Fruit fly (Drosophila melanogaster) whole organism, embryonic: ENCODE data around the gene CG15475.

Source experiments
- Atf3 ChIP-seq: fragments of 200-800 bp; sonication (Bioruptor generic); optimal IDR thresholded peaks from 3 replicates; lab custom pipeline; 2016; ENCODE audit warnings: missing biosample characterization, missing genetic modification characterization
- CG11398 ChIP-seq: fragments of 200-800 bp; sonication (Bioruptor generic); optimal IDR thresholded peaks from 2 replicates; lab custom pipeline; 2016; ENCODE audit warnings: missing biosample characterization, missing genetic modification characterization
- CG12071 ChIP-seq: fragments of 200-800 bp; sonication (Bioruptor generic); optimal IDR thresholded peaks from 3 replicates; lab custom pipeline; 2018; ENCODE audit warnings: missing biosample characterization, mild to moderate bottlenecking, missing genetic modification characterization
- CG12104 ChIP-seq: fragments of 200-800 bp; sonication (Bioruptor generic); optimal IDR thresholded peaks from 3 replicates; lab custom pipeline; 2016; ENCODE audit warnings: missing biosample characterization, missing genetic modification characterization
- CG12236 ChIP-seq: fragments of 200-800 bp; sonication (Bioruptor generic); optimal IDR thresholded peaks from 2 replicates; lab custom pipeline; 2016; ENCODE audit warnings: missing biosample characterization, missing genetic modification characterization
- CG1233 ChIP-seq: fragments of 200-800 bp; sonication (Bioruptor generic); optimal IDR thresholded peaks from 4 replicates; lab custom pipeline; 2018; ENCODE audit warnings: missing biosample characterization, mild to moderate bottlenecking, missing genetic modification characterization
- CG12659 ChIP-seq: fragments of 200-800 bp; sonication (Bioruptor generic); optimal IDR thresholded peaks from 3 replicates; lab custom pipeline; 2017; ENCODE audit warnings: mild to moderate bottlenecking, missing biosample characterization, missing genetic modification reagents, missing genetic modification characterization
- CG13424 ChIP-seq: fragments of 200-800 bp; sonication (Bioruptor generic); optimal IDR thresholded peaks from 2 replicates; lab custom pipeline; 2019; ENCODE audit warnings: missing biosample characterization, mild to moderate bottlenecking, missing genetic modification characterization, moderate library complexity
- CG13624 ChIP-seq: fragments of 200-800 bp; sonication (Bioruptor generic); optimal IDR thresholded peaks from 2 replicates; lab custom pipeline; 2016; ENCODE audit warnings: missing biosample characterization, missing genetic modification characterization
- CG14965 ChIP-seq: fragments of 200-800 bp; sonication (Bioruptor generic); optimal IDR thresholded peaks from 2 replicates; lab custom pipeline; 2016; ENCODE audit warnings: missing biosample characterization, missing genetic modification characterization, borderline replicate concordance
- CG16813 ChIP-seq: fragments of 200-800 bp; sonication (Bioruptor generic); IDR thresholded peaks from 3 replicates; pipeline ENCODE4 v1.3.6; 2022; ENCODE audit warnings: missing biosample characterization, missing genetic modification characterization; ENCODE audit not compliant: partially characterized antibody
- CG17802 ChIP-seq: fragments of 200-800 bp; sonication (Bioruptor generic); optimal IDR thresholded peaks from 2 replicates; lab custom pipeline; 2018; ENCODE audit warnings: missing biosample characterization, mild to moderate bottlenecking, missing genetic modification characterization, moderate library complexity
- CG1792 ChIP-seq: fragments of 200-800 bp; sonication (Bioruptor generic); optimal IDR thresholded peaks from 2 replicates; lab custom pipeline; 2016; ENCODE audit warnings: missing biosample characterization, missing genetic modification characterization
- CG18011 ChIP-seq: fragments of 200-800 bp; sonication (Bioruptor generic); optimal IDR thresholded peaks from 2 replicates; lab custom pipeline; 2017; ENCODE audit warnings: missing biosample characterization, missing genetic modification characterization, mild to moderate bottlenecking, moderate library complexity, missing genotype
- CG18764 ChIP-seq: fragments of 200-800 bp; sonication (Bioruptor generic); optimal IDR thresholded peaks from 3 replicates; lab custom pipeline; 2016; ENCODE audit warnings: missing biosample characterization, missing genetic modification characterization
- CG2678 ChIP-seq: fragments of 200-800 bp; sonication (Bioruptor generic); optimal IDR thresholded peaks from 3 replicates; lab custom pipeline; 2019; ENCODE audit warnings: missing biosample characterization, mild to moderate bottlenecking, missing genetic modification characterization, moderate library complexity
- CG2889 ChIP-seq: fragments of 200-800 bp; sonication (Bioruptor generic); IDR thresholded peaks from 3 replicates; pipeline ENCODE4 v1.3.6; 2022; ENCODE audit warnings: missing biosample characterization, missing genetic modification characterization
- CG3163 ChIP-seq: fragments of 200-800 bp; sonication (Bioruptor generic); optimal IDR thresholded peaks from 3 replicates; lab custom pipeline; 2016; ENCODE audit warnings: missing biosample characterization, missing genetic modification characterization
- CG33213 ChIP-seq: fragments of 200-800 bp; sonication (Bioruptor generic); optimal IDR thresholded peaks from 3 replicates; lab custom pipeline; 2016; ENCODE audit warnings: missing biosample characterization, missing genetic modification characterization
- CG3407 ChIP-seq: fragments of 200-800 bp; sonication (Bioruptor generic); optimal IDR thresholded peaks from 2 replicates; lab custom pipeline; 2018; ENCODE audit warnings: missing biosample characterization, mild to moderate bottlenecking, missing genetic modification characterization
- CG3995 ChIP-seq: fragments of 200-800 bp; sonication (Bioruptor generic); optimal IDR thresholded peaks from 3 replicates; lab custom pipeline; 2016; ENCODE audit warnings: missing biosample characterization, missing genetic modification characterization
- CG42726 ChIP-seq: fragments of 200-800 bp; sonication (Bioruptor generic); IDR thresholded peaks from 2 replicates; pipeline ENCODE4 v1.3.6; 2022; ENCODE audit warnings: missing biosample characterization, missing genetic modification characterization; ENCODE audit not compliant: partially characterized antibody
- CG43689 ChIP-seq: fragments of 200-800 bp; sonication (Bioruptor generic); IDR thresholded peaks from 2 replicates; pipeline ENCODE4 v1.3.6; 2022; ENCODE audit warnings: missing biosample characterization, missing genetic modification characterization
- CG4707 ChIP-seq: fragments of 200-800 bp; sonication (Bioruptor generic); optimal IDR thresholded peaks from 2 replicates; lab custom pipeline; 2018; ENCODE audit warnings: missing biosample characterization, mild to moderate bottlenecking, missing genetic modification characterization, moderate library complexity
- CG6272 ChIP-seq: fragments of 200-800 bp; sonication (Bioruptor generic); IDR thresholded peaks from 2 replicates; pipeline ENCODE4 v1.3.6; 2022; ENCODE audit warnings: missing biosample characterization, missing genetic modification characterization
- CG7839 ChIP-seq: fragments of 200-800 bp; sonication (Bioruptor generic); optimal IDR thresholded peaks from 3 replicates; lab custom pipeline; 2018; ENCODE audit warnings: missing biosample characterization, mild to moderate bottlenecking, missing genetic modification characterization, moderate library complexity
- CG8281 ChIP-seq: fragments of 200-800 bp; sonication (Bioruptor generic); optimal IDR thresholded peaks from 2 replicates; lab custom pipeline; 2018; ENCODE audit warnings: missing biosample characterization, mild to moderate bottlenecking, missing genetic modification characterization, moderate library complexity
- CG9437 ChIP-seq: fragments of 200-800 bp; sonication (Bioruptor generic); optimal IDR thresholded peaks from 2 replicates; lab custom pipeline; 2018; ENCODE audit warnings: missing biosample characterization, mild to moderate bottlenecking, missing genetic modification characterization
- CG9876 ChIP-seq: fragments of 200-800 bp; sonication (Bioruptor generic); optimal IDR thresholded peaks from 2 replicates; lab custom pipeline; 2016; ENCODE audit warnings: missing biosample characterization, missing genetic modification characterization
- D19B ChIP-seq: fragments of 200-800 bp; sonication (Bioruptor generic); optimal IDR thresholded peaks from 2 replicates; lab custom pipeline; 2017; ENCODE audit warnings: missing biosample characterization, mild to moderate bottlenecking, missing genetic modification characterization
- Oaz ChIP-seq: fragments of 200-800 bp; sonication (Bioruptor generic); IDR thresholded peaks from 2 replicates; pipeline ENCODE4 v1.3.6; 2022; ENCODE audit warnings: missing biosample characterization, missing genetic modification characterization
- PHDP ChIP-seq: fragments of 200-800 bp; sonication (Bioruptor generic); optimal IDR thresholded peaks from 3 replicates; lab custom pipeline; 2018; ENCODE audit warnings: missing biosample characterization, mild to moderate bottlenecking, missing genetic modification characterization, moderate library complexity
- Sin3A ChIP-seq: fragments of >200 bp; optimal IDR thresholded peaks from 2 replicates; lab custom pipeline; 2018
- abd-A ChIP-seq: fragments of 200-800 bp; sonication (Bioruptor generic); optimal IDR thresholded peaks from 3 replicates; lab custom pipeline; 2019; ENCODE audit warnings: missing biosample characterization, mild to moderate bottlenecking, missing genetic modification characterization, moderate library complexity
- al ChIP-seq: fragments of 200-800 bp; sonication (Bioruptor generic); IDR thresholded peaks from 2 replicates; pipeline ENCODE4 v1.3.6; 2022; ENCODE audit warnings: missing biosample characterization, missing genetic modification characterization
- ap ChIP-seq: fragments of 200-800 bp; sonication (Bioruptor generic); IDR thresholded peaks from 2 replicates; pipeline ENCODE4 v1.3.6; 2022; ENCODE audit warnings: missing biosample characterization, missing genetic modification characterization
- br ChIP-seq: fragments of >200 bp; optimal IDR thresholded peaks from 2 replicates; lab custom pipeline; 2017
- cas ChIP-seq: fragments of 200-800 bp; sonication (Bioruptor generic); IDR thresholded peaks from 2 replicates; pipeline ENCODE4 v1.3.6; 2022; ENCODE audit warnings: missing biosample characterization, missing genetic modification characterization
- cato ChIP-seq: fragments of 200-800 bp; sonication (Bioruptor generic); optimal IDR thresholded peaks from 2 replicates; lab custom pipeline; 2016; ENCODE audit warnings: missing biosample characterization, missing genetic modification characterization, borderline replicate concordance
- cg ChIP-seq: fragments of 200-800 bp; sonication (Bioruptor generic); optimal IDR thresholded peaks from 3 replicates; lab custom pipeline; 2019; ENCODE audit warnings: missing biosample characterization, mild to moderate bottlenecking, missing genetic modification characterization, moderate library complexity
- dysf ChIP-seq: fragments of 200-800 bp; sonication (Bioruptor generic); IDR thresholded peaks from 3 replicates; pipeline ENCODE4 v1.3.6; 2022; ENCODE audit warnings: missing biosample characterization, missing genetic modification characterization
- gfzf ChIP-seq: fragments of 200-800 bp; sonication (Bioruptor generic); optimal IDR thresholded peaks from 2 replicates; lab custom pipeline; 2016; ENCODE audit warnings: missing biosample characterization, mild to moderate bottlenecking, missing genetic modification characterization, moderate library complexity
- kay ChIP-seq: fragments of 200-800 bp; sonication (Bioruptor generic); optimal IDR thresholded peaks from 2 replicates; lab custom pipeline; 2016; ENCODE audit warnings: missing biosample characterization, missing genetic modification characterization
- lbe ChIP-seq: fragments of 200-800 bp; sonication (Bioruptor generic); optimal IDR thresholded peaks from 2 replicates; lab custom pipeline; 2016; ENCODE audit warnings: missing biosample characterization, mild to moderate bottlenecking, missing genetic modification characterization
- pum ChIP-seq: fragments of 200-800 bp; sonication (Bioruptor generic); optimal IDR thresholded peaks from 2 replicates; lab custom pipeline; 2016; ENCODE audit warnings: missing biosample characterization, missing genetic modification characterization
- row ChIP-seq: fragments of 200-800 bp; sonication (Bioruptor generic); IDR thresholded peaks from 3 replicates; pipeline ENCODE4 v1.3.6; 2022; ENCODE audit warnings: missing biosample characterization, missing genetic modification characterization
- sob ChIP-seq: fragments of 200-800 bp; sonication (Bioruptor generic); IDR thresholded peaks from 2 replicates; pipeline ENCODE4 v1.3.6; 2022; ENCODE audit warnings: missing biosample characterization, missing genetic modification characterization
- tna ChIP-seq: fragments of 200-800 bp; sonication (Bioruptor generic); IDR thresholded peaks from 2 replicates; pipeline ENCODE4 v1.3.6; 2022; ENCODE audit warnings: missing biosample characterization, missing genetic modification characterization; ENCODE audit not compliant: partially characterized antibody
- tup ChIP-seq: fragments of 200-800 bp; sonication (Bioruptor generic); optimal IDR thresholded peaks from 2 replicates; lab custom pipeline; 2016; ENCODE audit warnings: missing biosample characterization, mild to moderate bottlenecking, missing genetic modification characterization, moderate library complexity
- usp ChIP-seq: fragments of >200 bp; optimal IDR thresholded peaks from 2 replicates; lab custom pipeline; 2017; ENCODE audit warnings: missing biosample characterization, missing genetic modification characterization
- zf30C ChIP-seq: fragments of 200-800 bp; sonication (Bioruptor generic); optimal IDR thresholded peaks from 3 replicates; lab custom pipeline; 2018; ENCODE audit warnings: missing biosample characterization, mild to moderate bottlenecking, missing genetic modification characterization
- zfh2 ChIP-seq: fragments of 200-800 bp; sonication (Bioruptor generic); optimal IDR thresholded peaks from 2 replicates; lab custom pipeline; 2016; ENCODE audit warnings: missing biosample characterization, missing genetic modification characterization

Gene CG15475

DNA sequence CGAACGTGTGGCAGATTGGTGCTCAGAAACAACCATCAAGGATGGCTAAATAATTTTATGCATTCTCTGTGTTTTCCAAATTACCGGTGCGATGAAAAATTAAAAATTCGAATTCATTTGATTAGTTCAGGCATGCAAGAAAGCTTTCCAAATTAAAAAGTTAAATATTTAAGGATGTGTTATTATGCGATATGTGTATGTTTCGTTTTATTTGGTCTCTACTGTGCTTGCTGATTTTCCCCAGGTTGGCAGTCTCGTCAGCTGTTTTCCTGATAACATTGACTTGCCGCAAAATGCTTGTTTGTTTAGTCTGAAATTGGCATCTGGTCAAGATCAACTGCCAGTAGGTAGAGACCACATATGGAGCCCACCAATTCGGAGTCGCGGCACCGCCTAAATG lies 35.6 kb downstream of the CG15475 start, which contains the start of gene CG2611 (continued):
- TF ChIP-seq CG1233 (GFP tag; lab: Kevin White, UChicago): peak; percentile 40
- no peak for TF ChIP-seq cato (GFP tag; lab: Kevin White, UChicago)
- TF ChIP-seq CG12104 (GFP tag; lab: Kevin White, UChicago): peak; percentile 5
- peak; percentile 39 for TF ChIP-seq CG12659 (GFP tag; lab: Kevin White, UChicago)
- TF ChIP-seq br (lab: Kevin White, UChicago): no peak
- TF ChIP-seq CG18764: peak; percentile 1
- TF ChIP-seq CG12071 (GFP tag; lab: Kevin White, UChicago): no peak
- TF ChIP-seq CG4707 (GFP tag; lab: Kevin White, UChicago): no peak
- TF ChIP-seq Oaz (GFP tag; lab: Robert Waterston, UW): no peak
- TF ChIP-seq abd-A (tag; lab: Kevin White, UChicago): no peak
- peak; percentile 16 for TF ChIP-seq CG18011
- peak; percentile 8 for TF ChIP-seq gfzf
- no peak for TF ChIP-seq CG14965 (GFP tag; lab: Kevin White, UChicago)
- 0 out of 3 replicates have a peak, but pooled peaks have one; percentile 44 for TF ChIP-seq dysf (GFP tag; lab: Robert Waterston, UW)
- no peak for TF ChIP-seq CG2678
- no peak for TF ChIP-seq cas (GFP tag; lab: Robert Waterston, UW)
- no peak for TF ChIP-seq cg
- no peak for TF ChIP-seq tna (GFP tag; lab: Robert Waterston, UW)
- no peak for TF ChIP-seq CG11398
- TF ChIP-seq Sin3A (lab: Kevin White, UChicago): peak; percentile 26
- no peak for TF ChIP-seq CG2889 (GFP tag; lab: Robert Waterston, UW)
- TF ChIP-seq CG9876 (GFP tag; lab: Kevin White, UChicago): no peak
- peak; percentile 49; the same call in 1 of the 2 replicates for TF ChIP-seq al (GFP tag; lab: Robert Waterston, UW)
- TF ChIP-seq pum (GFP tag; lab: Kevin White, UChicago): peak; percentile 50
- peak; percentile 44 for TF ChIP-seq CG13424 (tag; lab: Kevin White, UChicago)
- peak; percentile 46 for TF ChIP-seq zfh2
- TF ChIP-seq PHDP (tag; lab: Kevin White, UChicago): no peak
- TF ChIP-seq CG17802: no peak
- TF ChIP-seq kay (GFP tag; lab: Kevin White, UChicago): peak; percentile 9
- TF ChIP-seq lbe (GFP tag; lab: Kevin White, UChicago): no peak
- no peak for TF ChIP-seq usp (GFP tag; lab: Kevin White, UChicago)
- no peak for TF ChIP-seq CG42726 (GFP tag; lab: Robert Waterston, UW)
- no peak for TF ChIP-seq D19B (GFP tag; lab: Kevin White, UChicago)
- peak; percentile 24 for TF ChIP-seq CG12236 (GFP tag; lab: Kevin White, UChicago)
- no peak for TF ChIP-seq CG3995 (GFP tag; lab: Kevin White, UChicago)
- no peak for TF ChIP-seq CG9437 (GFP tag; lab: Kevin White, UChicago)
- TF ChIP-seq CG7839 (tag; lab: Kevin White, UChicago): no peak
- peak; percentile 19 for TF ChIP-seq tup (GFP tag; lab: Kevin White, UChicago)
- no peak for TF ChIP-seq zf30C (GFP tag; lab: Kevin White, UChicago)
- TF ChIP-seq ap (GFP tag; lab: Robert Waterston, UW): no peak
- TF ChIP-seq CG1792 (GFP tag; lab: Kevin White, UChicago): no peak
- peak; percentile 10 for TF ChIP-seq Atf3 (GFP tag; lab: Kevin White, UChicago)
- TF ChIP-seq CG6272: no peak
- no peak for TF ChIP-seq CG3407 (GFP tag; lab: Kevin White, UChicago)
- 0 out of 2 replicates have a peak, but pooled peaks have one; percentile 33 for TF ChIP-seq CG43689
- no peak for TF ChIP-seq CG3163 (GFP tag; lab: Kevin White, UChicago)
- no peak for TF ChIP-seq CG8281 (tag; lab: Kevin White, UChicago)
- TF ChIP-seq CG33213 (GFP tag; lab: Kevin White, UChicago): peak; percentile 36
- 0 out of 3 replicates have a peak, but pooled peaks have one; percentile 6 for TF ChIP-seq CG16813 (GFP tag; lab: Robert Waterston, UW)
- peak; percentile 60 for TF ChIP-seq CG13624
- TF ChIP-seq sob (GFP tag; lab: Robert Waterston, UW): peak; percentile 44; the same call in 1 of the 2 replicates
- peak; percentile 92 for TF ChIP-seq row
